Worm (Caenorhabditis elegans) whole organism, L4/young adult: ENCODE measurements around the gene fbxa-148.

Experiments used
- dao-5 ChIP-seq: sonication (generic microtip); optimal IDR thresholded peaks from 2 replicates; lab custom pipeline; 2016; ENCODE audit warnings: missing genotype, missing genetic modification characterization, moderate library complexity, missing compliant biosample characterization
- him-1 ChIP-seq: sonication (generic microtip); optimal IDR thresholded peaks from 2 replicates; lab custom pipeline; 2016; ENCODE audit warnings: missing genotype, missing genetic modification reagents, missing genetic modification characterization, missing compliant biosample characterization

DNA sequence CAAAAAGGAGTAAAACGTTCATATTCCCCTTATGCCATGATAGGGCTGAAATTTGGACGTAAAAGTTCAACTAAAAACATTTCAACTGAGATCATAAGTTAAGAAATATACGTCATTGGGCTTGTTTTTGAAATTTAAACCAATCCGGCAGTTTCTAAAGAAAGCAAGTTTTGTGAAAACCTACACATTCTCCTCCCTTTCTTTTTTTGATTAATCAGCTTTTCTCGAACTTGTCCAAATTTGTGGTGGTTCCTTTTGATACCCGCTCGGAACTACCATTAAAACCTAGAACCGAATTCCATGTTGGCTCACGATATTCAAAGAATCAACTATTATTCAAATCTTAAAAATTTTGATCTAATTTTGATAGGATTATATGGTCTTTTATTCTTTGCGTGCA is 41.5 kb downstream of the fbxa-148 start, which contains the start of gene srz-54:
- no peak for TF ChIP-seq him-1
- TF ChIP-seq dao-5 (tag; lab: Kevin White, UChicago) = no peak
